Worm (Caenorhabditis elegans): Measurements from ENCODE around the gene metl-13.

DNA sequence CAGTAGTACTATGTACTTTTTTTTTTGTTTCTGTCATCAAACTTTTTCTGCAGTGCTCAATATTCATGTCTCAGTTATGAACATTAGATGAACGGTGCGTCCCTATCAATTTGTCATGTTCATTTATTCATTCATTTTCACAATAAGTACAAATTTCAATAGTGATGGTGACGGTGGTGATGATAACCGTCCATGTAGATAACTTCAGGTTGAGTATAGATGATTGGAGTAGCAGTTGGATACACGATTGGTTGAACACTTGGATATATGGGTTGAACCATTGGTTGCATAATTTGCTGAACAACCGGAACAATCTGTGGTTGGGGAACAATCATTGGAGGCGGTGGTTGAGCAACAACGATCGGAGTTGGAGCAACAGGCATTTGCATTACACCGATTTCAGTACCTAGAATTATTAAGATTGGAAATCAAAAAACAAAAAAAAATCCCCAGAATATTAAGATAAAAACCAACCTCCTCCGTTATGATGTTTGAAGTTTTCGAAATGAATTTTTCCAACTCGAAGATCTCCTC is 46.7 kb upstream of the metl-13 start:
- TF ChIP-seq unc-62 (GFP tag; optimal IDR thresholded peaks at IDR 0.05): no peak
- TF ChIP-seq hmg-20 (GFP tag; IDR thresholded peaks at IDR 0.05): no peak
- TF ChIP-seq B0336.3 (GFP tag; IDR thresholded peaks at IDR 0.05): peak; percentile 51; the same call in 1 of the 2 replicates
- TF ChIP-seq atf-7 (tag; optimal IDR thresholded peaks at IDR 0.05): no peak
- no peak for TF ChIP-seq K11D2.4 (GFP tag; IDR thresholded peaks at IDR 0.05)
- TF ChIP-seq mxl-1 (tag; optimal IDR thresholded peaks at IDR 0.05): no peak
- TF ChIP-seq mcd-1 (GFP tag; IDR thresholded peaks at IDR 0.05): no peak
- TF ChIP-seq nhr-27 (tag; optimal IDR thresholded peaks at IDR 0.05): no peak
- no peak for TF ChIP-seq snpc-4 (GFP tag; optimal IDR thresholded peaks at IDR 0.05)
- peak in 1 of 4 experiments; percentile 61 for TF ChIP-seq snpc-4 (tag; optimal IDR thresholded peaks at IDR 0.05)
- no peak for TF ChIP-seq dox-1 (GFP tag; IDR thresholded peaks at IDR 0.05)

Data from whole organism, young adult.